Fruit fly (Drosophila melanogaster): ENCODE data around the gene CG32052.

dm6 chr3L:9764307-9764706 lies 22.5 kb upstream of the CG32052 start:
- TF ChIP-seq kay (GFP tag; ENCODE audit: borderline replicate concordance) (peak; percentile 54), CG14711 (tag; optimal IDR thresholded peaks at IDR 0.05) (no peak), bab1 (GFP tag; optimal IDR thresholded peaks at IDR 0.05) (no peak), CG11617 (GFP tag; optimal IDR thresholded peaks at IDR 0.05) (no peak), CG1620 (GFP tag; optimal IDR thresholded peaks at IDR 0.05) (no peak), cic (GFP tag; optimal IDR thresholded peaks at IDR 0.05) (no peak), Clk (GFP tag; optimal IDR thresholded peaks at IDR 0.05) (no peak), CG7045 (GFP tag; optimal IDR thresholded peaks at IDR 0.05) (no peak)
